Fruit fly (Drosophila melanogaster): ENCODE measurements around the gene CG6686.

DNA sequence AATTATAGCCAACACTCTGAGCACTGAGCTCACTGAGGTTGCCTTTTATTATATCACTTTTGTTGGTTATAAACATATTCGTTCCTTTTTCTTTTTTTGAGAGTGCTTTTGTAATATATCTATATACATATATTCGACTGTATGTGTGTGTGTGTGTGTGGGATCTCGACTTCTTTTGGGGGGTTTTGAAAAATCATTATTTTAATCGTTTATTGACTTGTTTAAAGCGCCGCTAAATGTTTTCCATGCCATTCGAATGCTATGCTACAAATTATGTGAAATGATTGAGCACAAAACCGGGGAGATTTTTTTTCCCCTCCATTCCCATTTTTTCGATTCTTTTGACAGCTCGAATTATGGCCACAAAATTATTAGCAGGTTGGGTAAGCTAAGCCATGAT is 18.4 kb downstream of the CG6686 start:
- no peak for TF ChIP-seq usp (GFP tag; optimal IDR thresholded peaks at IDR 0.05)
- no peak for TF ChIP-seq psq (optimal IDR thresholded peaks at IDR 0.05)
